Worm (Caenorhabditis elegans): Measurements from ENCODE around the gene pho-8.

- no peak for TF ChIP-seq madf-3 (GFP tag; IDR thresholded peaks at IDR 0.05)
- TF ChIP-seq snpc-4 (GFP tag; optimal IDR thresholded peaks at IDR 0.05) = no peak
- no peak for TF ChIP-seq snpc-4 (tag; optimal IDR thresholded peaks at IDR 0.05)
Measured at ce11 chrV:11849408-11849807, 16.0 kb downstream of the pho-8 start.
